Worm (Caenorhabditis elegans) whole organism, mixed stage, embryonic: ENCODE results near the gene math-8.

Experiments
- M03D4.4 ChIP-seq: sonication (generic microtip); optimal IDR thresholded peaks from 2 replicates; lab custom pipeline; 2017; ENCODE audit warnings: mild to moderate bottlenecking, missing genetic modification characterization, missing compliant biosample characterization
- bed-3 ChIP-seq: fragments of 200-800 bp; sonication (Bioruptor generic); optimal IDR thresholded peaks from 3 replicates; lab custom pipeline; 2018; ENCODE audit warnings: mild to moderate bottlenecking, missing genetic modification characterization, moderate library complexity, missing compliant biosample characterization
- blmp-1 ChIP-seq: fragments of 150-350 bp; optimal IDR thresholded peaks from 2 replicates; lab custom pipeline; 2014; ENCODE audit warnings: missing biosample characterization, missing genetic modification characterization
- ceh-39 ChIP-seq: fragments of 150-350 bp; optimal IDR thresholded peaks from 2 replicates; lab custom pipeline; 2014; ENCODE audit warnings: missing biosample characterization, missing genetic modification characterization
- ceh-43 ChIP-seq: fragments of 200-800 bp; sonication (Bioruptor generic); optimal IDR thresholded peaks from 2 replicates; lab custom pipeline; 2018; ENCODE audit warnings: mild to moderate bottlenecking, missing genetic modification characterization, moderate library complexity, missing compliant biosample characterization
- ceh-83 ChIP-seq: fragments of 200-800 bp; sonication (Bioruptor generic); optimal IDR thresholded peaks from 2 replicates; lab custom pipeline; 2018; ENCODE audit warnings: mild to moderate bottlenecking, missing genetic modification characterization, missing compliant biosample characterization
- ces-1 ChIP-seq: fragments of 150-350 bp; optimal IDR thresholded peaks from 2 replicates; lab custom pipeline; 2014; ENCODE audit warnings: missing biosample characterization, missing genetic modification reagents, missing genetic modification characterization
- cnd-1 ChIP-seq: fragments of 200-800 bp; sonication (Bioruptor generic); optimal IDR thresholded peaks from 2 replicates; lab custom pipeline; 2018; ENCODE audit warnings: mild to moderate bottlenecking, missing genetic modification characterization, missing compliant biosample characterization
- drap-1 ChIP-seq: fragments of 200-800 bp; sonication (Bioruptor generic); optimal IDR thresholded peaks from 3 replicates; lab custom pipeline; 2018; ENCODE audit warnings: mild to moderate bottlenecking, missing genetic modification characterization, missing compliant biosample characterization
- elt-3 ChIP-seq: fragments of 150-350 bp; optimal IDR thresholded peaks from 2 replicates; lab custom pipeline; 2014; ENCODE audit warnings: missing biosample characterization, missing genetic modification characterization
- flh-1 ChIP-seq: fragments of 200-800 bp; sonication (Bioruptor generic); optimal IDR thresholded peaks from 2 replicates; lab custom pipeline; 2018; ENCODE audit warnings: mild to moderate bottlenecking, missing genetic modification characterization, moderate library complexity, missing compliant biosample characterization
- ham-2 ChIP-seq: fragments of 200-800 bp; sonication (Bioruptor generic); optimal IDR thresholded peaks from 2 replicates; lab custom pipeline; 2018; ENCODE audit warnings: mild to moderate bottlenecking, missing genetic modification characterization, missing compliant biosample characterization
- hlh-1 ChIP-seq: fragments of 150-350 bp; optimal IDR thresholded peaks from 2 replicates; lab custom pipeline; 2014; ENCODE audit warnings: missing biosample characterization, missing genetic modification reagents, missing genetic modification characterization
- lin-32 ChIP-seq: fragments of 200-800 bp; sonication (Bioruptor generic); optimal IDR thresholded peaks from 2 replicates; lab custom pipeline; 2018; ENCODE audit warnings: mild to moderate bottlenecking, missing genetic modification characterization, missing compliant biosample characterization
- lsy-2 ChIP-seq: fragments of 150-350 bp; optimal IDR thresholded peaks from 2 replicates; lab custom pipeline; 2014; ENCODE audit warnings: missing biosample characterization, missing genetic modification characterization
- mab-5 ChIP-seq: fragments of 150-350 bp; optimal IDR thresholded peaks from 2 replicates; lab custom pipeline; 2014; ENCODE audit warnings: missing biosample characterization, missing genetic modification characterization
- mep-1 ChIP-seq: fragments of 150-350 bp; optimal IDR thresholded peaks from 2 replicates; lab custom pipeline; 2017; ENCODE audit warnings: missing biosample characterization, missing genetic modification reagents, missing genetic modification characterization, inconsistent platforms
- mls-2 ChIP-seq: sonication (generic microtip); optimal IDR thresholded peaks from 2 replicates; lab custom pipeline; 2016; ENCODE audit warnings: mild to moderate bottlenecking, missing genetic modification characterization, moderate library complexity, missing compliant biosample characterization
- nhr-12 ChIP-seq: fragments of 150-350 bp; optimal IDR thresholded peaks from 2 replicates; lab custom pipeline; 2014; ENCODE audit warnings: missing biosample characterization, missing genetic modification characterization
- nhr-2 ChIP-seq: fragments of 150-350 bp; optimal IDR thresholded peaks from 2 replicates; lab custom pipeline; 2014; ENCODE audit warnings: missing biosample characterization, missing genetic modification characterization
- nhr-237 ChIP-seq: fragments of 150-350 bp; optimal IDR thresholded peaks from 2 replicates; lab custom pipeline; 2014; ENCODE audit warnings: missing biosample characterization, missing genetic modification characterization
- nhr-76 ChIP-seq: sonication (generic microtip); optimal IDR thresholded peaks from 2 replicates; lab custom pipeline; 2017; ENCODE audit warnings: missing biosample characterization, missing genetic modification characterization
- pha-4 ChIP-seq: fragments of 150-350 bp; optimal IDR thresholded peaks from 2 replicates; lab custom pipeline; 2018; ENCODE audit warnings: missing biosample characterization, missing genetic modification reagents, missing genetic modification characterization
- sem-2 ChIP-seq: fragments of 200-800 bp; sonication (Bioruptor generic); optimal IDR thresholded peaks from 2 replicates; lab custom pipeline; 2018; ENCODE audit warnings: mild to moderate bottlenecking, missing genetic modification characterization, missing compliant biosample characterization
- snpc-4 ChIP-seq: fragments of 150-350 bp; optimal IDR thresholded peaks from 2 replicates; lab custom pipeline; 2014; ENCODE audit warnings: missing biosample characterization, missing genetic modification characterization
- tbx-8 ChIP-seq: fragments of 200-800 bp; sonication (Bioruptor generic); optimal IDR thresholded peaks from 2 replicates; lab custom pipeline; 2018; ENCODE audit warnings: mild to moderate bottlenecking, missing genetic modification characterization, moderate library complexity, missing compliant biosample characterization
- unc-120 ChIP-seq: sonication (generic microtip); optimal IDR thresholded peaks from 2 replicates; lab custom pipeline; 2017; ENCODE audit warnings: missing genetic modification characterization, missing compliant biosample characterization; ENCODE audit not compliant: poor library complexity, severe bottlenecking
- unc-39 ChIP-seq: fragments of 150-350 bp; optimal IDR thresholded peaks from 2 replicates; lab custom pipeline; 2014; ENCODE audit warnings: missing biosample characterization, missing genetic modification characterization
- unc-62 ChIP-seq: fragments of 150-350 bp; optimal IDR thresholded peaks from 2 replicates; lab custom pipeline; 2014; ENCODE audit warnings: missing biosample characterization, missing genetic modification reagents, missing genetic modification characterization
- ztf-11 ChIP-seq: fragments of 150-350 bp; optimal IDR thresholded peaks from 2 replicates; lab custom pipeline; 2014; ENCODE audit warnings: missing biosample characterization, missing genetic modification characterization

Gene math-8

ce11 chrII:1899934-1900333 is 11.0 kb upstream of the math-8 start, which contains the start of gene math-24:
Gene math-24, plus strand, starts transcription at chrII:1900234.
- TF ChIP-seq elt-3 = no peak
- TF ChIP-seq hlh-1 (tag; lab: Kevin White, UChicago) = no peak
- no peak for TF ChIP-seq blmp-1 (tag; lab: Kevin White, UChicago)

- TF ChIP-seq cnd-1 (tag; lab: Kevin White, UChicago) = no peak
- no peak for TF ChIP-seq sem-2 (GFP tag; lab: Kevin White, UChicago)
- TF ChIP-seq ztf-11 (tag; lab: Kevin White, UChicago) = no peak
- TF ChIP-seq unc-120 (tag; lab: Kevin White, UChicago) = no peak
- no peak for TF ChIP-seq pha-4 (tag; lab: Kevin White, UChicago)
- TF ChIP-seq M03D4.4 (tag; lab: Kevin White, UChicago) = no peak
- no peak for TF ChIP-seq tbx-8 (GFP tag; lab: Kevin White, UChicago)
- TF ChIP-seq elt-3 = no peak
- TF ChIP-seq nhr-237 (tag; lab: Kevin White, UChicago) = no peak
These were observed 9.0 kb upstream of the math-8 start, which contains the start of gene C46F9.6 for ce11 chrII:1897936-1898335. Gene C46F9.6, plus strand, starts transcription at chrII:1898236.

- TF ChIP-seq mep-1 (no peak), bed-3 (GFP tag; lab: Kevin White, UChicago) (no peak), lsy-2 (no peak)
These were observed 6.8 kb upstream of the math-8 start, which contains the start of gene math-25 for ce11 chrII:1895762-1896161. Gene math-25, plus strand, starts transcription at chrII:1896062.

DNA sequence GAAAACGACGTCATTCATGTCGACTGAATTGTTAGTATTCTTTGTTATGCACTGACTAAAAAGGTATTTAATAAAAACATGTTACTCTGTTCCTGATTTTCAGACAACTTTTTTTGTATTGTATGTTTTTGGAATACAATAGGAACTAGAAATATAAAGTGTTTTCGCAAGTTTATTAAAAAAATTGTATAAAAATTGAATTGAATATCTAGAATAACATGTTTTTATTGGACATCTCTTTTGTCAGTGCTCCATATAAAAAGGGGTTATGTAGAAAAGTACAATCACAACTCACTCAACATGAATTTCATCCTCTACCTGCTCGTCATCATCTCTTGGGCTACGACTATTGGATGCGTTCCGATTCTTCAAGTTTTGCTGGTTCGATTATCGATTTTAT is 6.3 kb upstream of the math-8 start, which contains the start of gene C46F9.5:
Gene C46F9.5 (plus strand): TSS at position 301 of the 400 bp plus-strand sequence.
- no peak for TF ChIP-seq unc-120 (tag; lab: Kevin White, UChicago)
- no peak for TF ChIP-seq mab-5
- TF ChIP-seq bed-3 (GFP tag; lab: Kevin White, UChicago) = no peak
- TF ChIP-seq lin-32 (GFP tag; lab: Kevin White, UChicago) = no peak
- TF ChIP-seq hlh-1 (tag; lab: Kevin White, UChicago) = no peak
- TF ChIP-seq M03D4.4 (tag; lab: Kevin White, UChicago) = no peak

DNA sequence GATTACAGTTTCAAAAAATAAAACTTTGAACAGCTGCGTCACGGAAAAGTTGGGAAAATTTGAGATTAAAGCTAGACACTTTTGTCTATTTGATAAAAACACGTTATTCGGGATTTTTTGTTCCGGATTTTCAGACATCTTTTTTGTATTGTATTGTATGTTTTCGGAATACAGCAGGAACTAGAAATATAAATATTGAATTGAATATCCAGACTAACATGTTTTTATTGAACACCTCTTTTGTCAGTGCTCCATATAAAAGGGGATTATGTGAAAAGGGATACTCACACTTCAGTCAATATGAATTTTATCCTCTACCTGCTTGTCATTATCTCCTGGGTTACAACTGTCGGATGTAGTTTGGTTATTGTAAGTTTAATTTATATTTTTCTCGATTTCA is 4.9 kb upstream of the math-8 start, which contains the start of gene C16C4.1:
Gene C16C4.1 (plus strand): TSS at position 301 of the 400 bp plus-strand sequence.
- TF ChIP-seq flh-1 (GFP tag; lab: Kevin White, UChicago) (no peak), pha-4 (tag; lab: Kevin White, UChicago) (no peak), ces-1 (no peak), ham-2 (GFP tag; lab: Kevin White, UChicago) (no peak), lsy-2 (no peak), unc-39 (tag; lab: Kevin White, UChicago) (no peak), nhr-2 (no peak), nhr-76 (tag; lab: Kevin White, UChicago) (no peak), nhr-237 (tag; lab: Kevin White, UChicago) (no peak), blmp-1 (tag; lab: Kevin White, UChicago) (no peak), sem-2 (GFP tag; lab: Kevin White, UChicago) (no peak), ceh-43 (GFP tag; lab: Kevin White, UChicago) (no peak), ceh-39 (tag; lab: Kevin White, UChicago) (no peak)

- TF ChIP-seq pha-4 (tag; lab: Kevin White, UChicago) (no peak), unc-62 (GFP tag; lab: Kevin White, UChicago) (no peak), ztf-11 (tag; lab: Kevin White, UChicago) (no peak), elt-3 (no peak), nhr-2 (no peak), ceh-43 (GFP tag; lab: Kevin White, UChicago) (no peak), cnd-1 (tag; lab: Kevin White, UChicago) (no peak), blmp-1 (tag; lab: Kevin White, UChicago) (no peak), unc-39 (tag; lab: Kevin White, UChicago) (no peak), nhr-237 (tag; lab: Kevin White, UChicago) (no peak)
These were observed 1.7 kb upstream of the math-8 start, which contains the start of gene math-9 for ce11 chrII:1890682-1891081. Gene math-9, minus strand, starts transcription at chrII:1890782.

- no peak for TF ChIP-seq ztf-11 (tag; lab: Kevin White, UChicago)
- no peak for TF ChIP-seq mab-5
- TF ChIP-seq drap-1 (GFP tag; lab: Kevin White, UChicago) = no peak
- TF ChIP-seq unc-62 (GFP tag; lab: Kevin White, UChicago) = no peak
- TF ChIP-seq mep-1 = no peak
- TF ChIP-seq ham-2 (GFP tag; lab: Kevin White, UChicago) = no peak
- no peak for TF ChIP-seq elt-3
- TF ChIP-seq sem-2 (GFP tag; lab: Kevin White, UChicago) = no peak
- no peak for TF ChIP-seq bed-3 (GFP tag; lab: Kevin White, UChicago)
- no peak for TF ChIP-seq hlh-1 (tag; lab: Kevin White, UChicago)
- TF ChIP-seq unc-39 (tag; lab: Kevin White, UChicago) = no peak
- TF ChIP-seq nhr-12 (tag; lab: Kevin White, UChicago) = no peak
- no peak for TF ChIP-seq nhr-2
- TF ChIP-seq snpc-4 (tag; lab: Kevin White, UChicago) = no peak
- TF ChIP-seq ceh-83 = no peak
- no peak for TF ChIP-seq mls-2 (tag; lab: Kevin White, UChicago)
- no peak for TF ChIP-seq unc-120 (tag; lab: Kevin White, UChicago)
- no peak for TF ChIP-seq ceh-43 (GFP tag; lab: Kevin White, UChicago)
- no peak for TF ChIP-seq tbx-8 (GFP tag; lab: Kevin White, UChicago)
These were observed 2.6 kb downstream of the math-8 start, which contains the start of gene math-7 for ce11 chrII:1886379-1886778. Gene math-7, minus strand, starts transcription at chrII:1886479.
